Worm (Caenorhabditis elegans) whole organism, L1 larva: ENCODE measurements around the gene W08F4.10.

Experiments
- ama-1 ChIP-seq: fragments of 150-350 bp; optimal IDR thresholded peaks from 2 replicates; lab custom pipeline; 2014
- ces-1 ChIP-seq: fragments of 150-350 bp; optimal IDR thresholded peaks from 2 replicates; lab custom pipeline; 2014; ENCODE audit warnings: missing biosample characterization, missing genetic modification reagents, missing genetic modification characterization
- irx-1 ChIP-seq: sonication (generic microtip); optimal IDR thresholded peaks from 2 replicates; lab custom pipeline; 2016; ENCODE audit warnings: missing genetic modification characterization, missing compliant biosample characterization
- lin-35 ChIP-seq, 2 experiments: fragments of 150-350 bp; optimal IDR thresholded peaks; 2 replicates each; lab custom pipeline; 2014; ENCODE audit warnings: missing biosample characterization in 2 of 2, missing genetic modification characterization in 2 of 2, missing genetic modification reagents in 2 of 2
- lin-39 ChIP-seq: fragments of 150-350 bp; optimal IDR thresholded peaks from 2 replicates; lab custom pipeline; 2014; ENCODE audit warnings: missing biosample characterization, missing genetic modification reagents, missing genetic modification characterization
- nhr-237 ChIP-seq: fragments of 150-350 bp; optimal IDR thresholded peaks from 2 replicates; lab custom pipeline; 2014; ENCODE audit warnings: missing biosample characterization, missing genetic modification characterization
- nhr-71 ChIP-seq: sonication (generic microtip); optimal IDR thresholded peaks from 2 replicates; lab custom pipeline; 2016; ENCODE audit warnings: mild to moderate bottlenecking, missing genetic modification characterization, moderate library complexity, missing compliant biosample characterization
- ztf-11 ChIP-seq, 2 experiments: sonication (generic microtip); optimal IDR thresholded peaks; 2 replicates each; lab custom pipeline; 2016 to 2017; ENCODE audit warnings: missing genetic modification characterization in 2 of 2, missing biosample characterization in 1 of 2, missing compliant biosample characterization in 1 of 2

- TF ChIP-seq nhr-237, result no peak
- no peak for TF ChIP-seq ces-1
- TF ChIP-seq ama-1 (lab: Kevin White, UChicago), result no peak
- TF ChIP-seq lin-35 (GFP tag; optimal IDR thresholded peaks at IDR 0.05; lab: Kevin White, UChicago), result no peak
- TF ChIP-seq irx-1 (tag; lab: Kevin White, UChicago), result no peak
- no peak for TF ChIP-seq lin-39 (tag; lab: Kevin White, UChicago)
- no peak for TF ChIP-seq nhr-71
- no peak for TF ChIP-seq ztf-11 (tag; optimal IDR thresholded peaks at IDR 0.05; lab: Kevin White, UChicago)
Measured at ce11 chrII:627205-627604, 36.2 kb upstream of the W08F4.10 start, which contains the start of gene arrd-1.
